Worm (Caenorhabditis elegans) whole organism, L1 larva: Measurements from ENCODE around the gene gpcp-2.
A peak's percentile ranks its signal among the peaks of the same experiment; 100 is the strongest.

ENCODE experiments used
- C04F5.9 ChIP-seq: sonication (generic microtip); optimal IDR thresholded peaks from 2 replicates; lab custom pipeline; 2016; ENCODE audit warnings: missing genetic modification characterization, missing compliant biosample characterization
- C34B4.2 ChIP-seq: sonication (generic microtip); optimal IDR thresholded peaks from 2 replicates; lab custom pipeline; 2017; ENCODE audit warnings: mild to moderate bottlenecking, missing genetic modification characterization, missing compliant biosample characterization
- Y116A8C.19 ChIP-seq: sonication (generic microtip); optimal IDR thresholded peaks from 2 replicates; lab custom pipeline; 2016; ENCODE audit warnings: missing compliant biosample characterization, missing genetic modification characterization, borderline replicate concordance
- alr-1 ChIP-seq: fragments of 200-800 bp; sonication (Bioruptor generic); optimal IDR thresholded peaks from 2 replicates; lab custom pipeline; 2018; ENCODE audit warnings: borderline replicate concordance, mild to moderate bottlenecking, missing genetic modification characterization, missing compliant biosample characterization
- aly-2 ChIP-seq: fragments of 150-350 bp; optimal IDR thresholded peaks from 2 replicates; lab custom pipeline; 2014; ENCODE audit warnings: missing biosample characterization, missing genetic modification characterization
- blmp-1 ChIP-seq: fragments of 150-350 bp; optimal IDR thresholded peaks from 2 replicates; lab custom pipeline; 2014; ENCODE audit warnings: missing biosample characterization, missing genetic modification characterization
- ceh-82 ChIP-seq, 3 experiments: fragments of 150-350 bp in 1 of 3; sonication (generic microtip) in 2 of 3; optimal IDR thresholded peaks; 2 replicates each; lab custom pipeline; 2014 to 2017; ENCODE audit warnings: missing biosample characterization in 3 of 3, missing genetic modification characterization in 3 of 3
- ceh-90 ChIP-seq: sonication (generic microtip); optimal IDR thresholded peaks from 2 replicates; lab custom pipeline; 2016; ENCODE audit warnings: missing genetic modification characterization, missing compliant biosample characterization
- efl-1 ChIP-seq, 4 experiments: fragments of 150-350 bp; optimal IDR thresholded peaks in 3 of 4; peaks in 1 of 4; 1 replicate in 1 of 4; 2 replicates in 3 of 4; lab custom pipeline; 2014; ENCODE audit warnings: missing biosample characterization in 2 of 4, missing genetic modification characterization in 2 of 4, missing genetic modification reagents in 2 of 4
- efl-3 ChIP-seq: fragments of 200-800 bp; sonication (Bioruptor generic); optimal IDR thresholded peaks from 2 replicates; lab custom pipeline; 2018; ENCODE audit warnings: mild to moderate bottlenecking, missing genetic modification characterization, missing compliant biosample characterization
- fkh-4 ChIP-seq: sonication (generic microtip); optimal IDR thresholded peaks from 2 replicates; lab custom pipeline; 2016; ENCODE audit warnings: missing compliant biosample characterization, missing genetic modification characterization, borderline replicate concordance
- fos-1 ChIP-seq: fragments of 150-350 bp; optimal IDR thresholded peaks from 2 replicates; lab custom pipeline; 2014; ENCODE audit warnings: missing biosample characterization, missing genetic modification characterization
- grh-1 ChIP-seq: fragments of 200-800 bp; sonication (Bioruptor generic); IDR thresholded peaks from 2 replicates; pipeline ENCODE4 v1.3.6; 2022; ENCODE audit warnings: missing genetic modification reagents, missing genetic modification characterization, missing compliant biosample characterization
- hpl-2 ChIP-seq: fragments of 150-350 bp; optimal IDR thresholded peaks from 2 replicates; lab custom pipeline; 2014; ENCODE audit warnings: missing biosample characterization, missing genetic modification reagents, missing genetic modification characterization
- irx-1 ChIP-seq: sonication (generic microtip); optimal IDR thresholded peaks from 2 replicates; lab custom pipeline; 2016; ENCODE audit warnings: missing genetic modification characterization, missing compliant biosample characterization
- isw-1 ChIP-seq: fragments of 200-800 bp; sonication (Bioruptor generic); IDR thresholded peaks from 2 replicates; pipeline ENCODE4 v1.3.6; 2022; ENCODE audit warnings: missing genetic modification characterization, missing compliant biosample characterization
- lin-13 ChIP-seq: fragments of 150-350 bp; optimal IDR thresholded peaks from 2 replicates; lab custom pipeline; 2014; ENCODE audit warnings: missing biosample characterization, missing genetic modification reagents, missing genetic modification characterization
- lin-15B ChIP-seq: fragments of 150-350 bp; sonication (generic microtip); optimal IDR thresholded peaks from 3 replicates; lab custom pipeline; 2014; ENCODE audit warnings: missing biosample characterization, missing genetic modification characterization
- lin-35 ChIP-seq, 2 experiments: fragments of 150-350 bp; optimal IDR thresholded peaks; 2 replicates each; lab custom pipeline; 2014; ENCODE audit warnings: missing biosample characterization in 2 of 2, missing genetic modification characterization in 2 of 2, missing genetic modification reagents in 2 of 2
- lir-3 ChIP-seq: sonication (generic microtip); optimal IDR thresholded peaks from 2 replicates; lab custom pipeline; 2016; ENCODE audit warnings: mild to moderate bottlenecking, missing genetic modification characterization, moderate library complexity, missing compliant biosample characterization; ENCODE audit not compliant: poor library complexity
- mab-9 ChIP-seq: fragments of 200-800 bp; sonication (Bioruptor generic); IDR thresholded peaks from 2 replicates; pipeline ENCODE4 v1.3.6; 2022; ENCODE audit warnings: missing genetic modification reagents, missing genetic modification characterization, missing compliant biosample characterization
- mep-1 ChIP-seq: fragments of 150-350 bp; optimal IDR thresholded peaks from 2 replicates; lab custom pipeline; 2014; ENCODE audit warnings: missing biosample characterization, missing genetic modification characterization
- nhr-12 ChIP-seq: sonication (generic microtip); optimal IDR thresholded peaks from 2 replicates; lab custom pipeline; 2017; ENCODE audit warnings: missing biosample characterization, missing genetic modification characterization
- nhr-28 ChIP-seq: fragments of 150-350 bp; optimal IDR thresholded peaks from 2 replicates; lab custom pipeline; 2014; ENCODE audit warnings: missing biosample characterization, missing genetic modification characterization
- nhr-85 ChIP-seq: sonication (generic microtip); peaks from one replicate; lab custom pipeline; 2016; ENCODE audit warnings: missing genetic modification characterization, inconsistent platforms, missing compliant biosample characterization
- pax-3 ChIP-seq: fragments of 200-800 bp; sonication (Bioruptor generic); optimal IDR thresholded peaks from 2 replicates; lab custom pipeline; 2018; ENCODE audit warnings: mild to moderate bottlenecking, missing genetic modification characterization, moderate library complexity, missing compliant biosample characterization
- snpc-4 ChIP-seq: fragments of 150-350 bp; optimal IDR thresholded peaks from 2 replicates; lab custom pipeline; 2014; ENCODE audit warnings: missing biosample characterization, missing genetic modification characterization
- swsn-7 ChIP-seq: sonication (generic microtip); optimal IDR thresholded peaks from 2 replicates; lab custom pipeline; 2016; ENCODE audit warnings: missing genetic modification characterization, missing compliant biosample characterization
- tbx-2 ChIP-seq: sonication (generic microtip); optimal IDR thresholded peaks from 2 replicates; lab custom pipeline; 2016; ENCODE audit warnings: missing genetic modification characterization, missing compliant biosample characterization
- unc-130 ChIP-seq: fragments of 150-350 bp; optimal IDR thresholded peaks from 2 replicates; lab custom pipeline; 2017; ENCODE audit warnings: missing biosample characterization, missing genetic modification characterization, inconsistent platforms
- vab-15 ChIP-seq: sonication (generic microtip); optimal IDR thresholded peaks from 2 replicates; lab custom pipeline; 2017; ENCODE audit warnings: missing genotype, mild to moderate bottlenecking, missing genetic modification characterization, missing compliant biosample characterization
- xbp-1 ChIP-seq: sonication (generic microtip); optimal IDR thresholded peaks from 2 replicates; lab custom pipeline; 2016; ENCODE audit warnings: missing genetic modification characterization, missing compliant biosample characterization
- zag-1 ChIP-seq: fragments of 150-350 bp; optimal IDR thresholded peaks from 2 replicates; lab custom pipeline; 2014; ENCODE audit warnings: missing biosample characterization, missing genetic modification characterization
- ztf-11 ChIP-seq, 2 experiments: sonication (generic microtip); optimal IDR thresholded peaks; 2 replicates each; lab custom pipeline; 2016 to 2017; ENCODE audit warnings: missing genetic modification characterization in 2 of 2, missing biosample characterization in 1 of 2, missing compliant biosample characterization in 1 of 2
- ztf-4 ChIP-seq: fragments of 150-350 bp; optimal IDR thresholded peaks from 2 replicates; lab custom pipeline; 2014; ENCODE audit warnings: missing biosample characterization, missing genetic modification characterization

The gpcp-2 gene

DNA sequence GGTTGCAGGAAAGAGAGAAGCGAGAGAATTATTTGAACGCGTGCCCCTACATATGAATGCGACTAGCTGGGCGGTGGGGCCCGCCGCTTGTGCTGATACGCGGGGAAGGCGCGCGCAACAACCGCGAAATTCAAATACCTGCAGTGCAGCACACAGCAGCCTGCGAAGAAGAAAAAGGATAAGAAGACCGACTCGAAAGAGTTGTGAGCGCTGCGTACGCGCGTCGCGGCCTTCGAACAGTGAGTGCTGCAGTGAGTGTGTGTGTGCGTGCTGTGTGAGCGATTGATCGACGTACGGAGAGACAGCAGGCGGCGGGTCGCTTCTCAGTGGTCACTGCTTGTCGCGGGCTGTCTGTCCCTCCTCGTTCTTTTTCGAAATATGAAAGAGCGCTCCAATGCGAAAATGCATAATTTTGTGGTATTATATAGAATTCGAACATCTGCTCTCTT, 44.9 kb downstream of the gpcp-2 start (continued):
- no peak for TF ChIP-seq zag-1 (tag; lab: Kevin White, UChicago)
- peak; percentile 75 for TF ChIP-seq nhr-85 (tag; lab: Kevin White, UChicago)
- TF ChIP-seq vab-15 (tag; lab: Kevin White, UChicago) = peak; percentile 32
- peak; percentile 66 for TF ChIP-seq tbx-2 (tag; lab: Kevin White, UChicago)
- peak; percentile 48 for TF ChIP-seq isw-1 (GFP tag; lab: Robert Waterston, UW)
- TF ChIP-seq C34B4.2 (tag; lab: Kevin White, UChicago) = no peak
- TF ChIP-seq nhr-12 (tag; lab: Kevin White, UChicago) = no peak
- TF ChIP-seq lin-35 (GFP tag; optimal IDR thresholded peaks at IDR 0.05; lab: Kevin White, UChicago) = peak; percentile 65 to 73
- TF ChIP-seq lin-15B (tag; lab: Kevin White, UChicago) = peak; percentile 83
- no peak for TF ChIP-seq aly-2 (tag; lab: Kevin White, UChicago)
- peak in 2 of 3 experiments; percentile 49 to 76 for TF ChIP-seq ceh-82 (tag; optimal IDR thresholded peaks at IDR 0.05; lab: Kevin White, UChicago)
- TF ChIP-seq pax-3 (tag; lab: Kevin White, UChicago) = peak; percentile 72
- no peak for TF ChIP-seq nhr-28 (tag; lab: Kevin White, UChicago)
- TF ChIP-seq lin-13 (GFP tag; lab: Kevin White, UChicago) = peak; percentile 71
- no peak for TF ChIP-seq efl-3 (GFP tag; lab: Kevin White, UChicago)
- TF ChIP-seq blmp-1 = peak; percentile 4
- TF ChIP-seq swsn-7 (tag; lab: Kevin White, UChicago) = peak; percentile 90
- TF ChIP-seq irx-1 (tag; lab: Kevin White, UChicago) = peak; percentile 40
- TF ChIP-seq mab-9 = peak; percentile 48; the same call in 1 of the 2 replicates
- TF ChIP-seq ztf-11 (tag; optimal IDR thresholded peaks at IDR 0.05; lab: Kevin White, UChicago) = peak in 1 of 2 experiments; percentile 51
- TF ChIP-seq xbp-1 (tag; lab: Kevin White, UChicago) = peak; percentile 50
- peak; percentile 16 for TF ChIP-seq mep-1 (tag; lab: Kevin White, UChicago)
- TF ChIP-seq lir-3 (tag; lab: Kevin White, UChicago) = peak; percentile 99
- peak; percentile 46 for TF ChIP-seq snpc-4 (tag; lab: Kevin White, UChicago)
- no peak for TF ChIP-seq alr-1 (tag; lab: Kevin White, UChicago)
- TF ChIP-seq grh-1 (GFP tag; lab: Robert Waterston, UW) = no peak
- TF ChIP-seq fkh-4 (tag; lab: Kevin White, UChicago) = no peak
- peak; percentile 26 for TF ChIP-seq fos-1 (tag; lab: Kevin White, UChicago)

DNA sequence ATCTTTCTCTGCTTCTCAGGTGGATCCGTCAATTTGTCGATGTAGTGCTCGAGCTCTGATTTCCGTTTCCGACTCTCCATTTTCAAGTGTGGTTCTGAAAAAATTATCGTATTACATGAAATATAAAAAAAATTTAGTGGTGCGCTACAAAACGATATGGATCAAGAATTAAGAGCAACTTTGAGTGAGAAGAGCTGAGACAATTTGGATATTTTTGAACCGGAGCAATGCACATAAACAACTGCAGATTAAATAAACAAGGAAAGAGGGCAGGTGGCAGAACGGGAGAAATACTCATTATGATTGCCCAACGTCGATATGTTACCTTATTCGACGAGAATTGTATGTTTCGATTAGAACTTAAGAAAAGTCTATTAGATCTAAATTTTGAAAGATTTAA, 45.5 kb downstream of the gpcp-2 start, which contains the start of gene swsn-7:
Gene swsn-7 (minus strand): TSS at position 101 of the 400 bp plus-strand sequence.
- no peak for TF ChIP-seq xbp-1 (tag; lab: Kevin White, UChicago)
- no peak for TF ChIP-seq ceh-90
- TF ChIP-seq lin-15B (tag; lab: Kevin White, UChicago) = no peak
- TF ChIP-seq ztf-4 (tag; lab: Kevin White, UChicago) = no peak
- TF ChIP-seq efl-1 (optimal IDR thresholded peaks at IDR 0.05; lab: Kevin White, UChicago) = no peak
- peak in 1 of 2 experiments; percentile 61 for TF ChIP-seq efl-1 (GFP tag; optimal IDR thresholded peaks at IDR 0.05 in 1 of 2; lab: Kevin White, UChicago)
- no peak for TF ChIP-seq unc-130 (tag; lab: Kevin White, UChicago)
- TF ChIP-seq, all 84 proteins: peak for 1

DNA sequence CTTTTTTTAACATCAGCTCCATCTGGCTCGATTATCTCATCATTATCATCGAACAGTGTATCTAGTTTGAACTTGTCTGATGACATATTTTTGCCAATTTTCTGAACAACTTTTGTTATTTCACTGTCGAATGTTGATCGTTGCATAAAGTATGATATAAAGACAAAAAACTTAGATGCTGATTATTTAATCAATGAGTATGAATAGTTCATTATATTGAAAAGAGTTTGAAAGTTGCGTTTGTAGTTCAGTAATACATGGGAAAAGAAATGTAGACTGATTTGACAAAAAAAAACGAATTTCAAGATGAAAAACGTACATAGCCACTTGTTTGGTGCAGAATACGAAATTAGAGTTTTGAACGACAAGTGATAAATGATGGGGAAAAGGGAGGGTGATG, 50.7 kb downstream of the gpcp-2 start, which contains the start of gene hda-2:
Gene hda-2 (minus strand): TSS at position 101 of the 400 bp plus-strand sequence.
- no peak for TF ChIP-seq lin-35 (GFP tag; optimal IDR thresholded peaks at IDR 0.05; lab: Kevin White, UChicago)
- TF ChIP-seq C04F5.9 = no peak
- no peak for TF ChIP-seq fkh-4 (tag; lab: Kevin White, UChicago)
- no peak for TF ChIP-seq Y116A8C.19 (tag; lab: Kevin White, UChicago)
- no peak for TF ChIP-seq lin-13 (GFP tag; lab: Kevin White, UChicago)
- TF ChIP-seq grh-1 (GFP tag; lab: Robert Waterston, UW) = no peak
- TF ChIP-seq hpl-2 = no peak
